Worm (Caenorhabditis elegans) whole organism, L4/young adult: ENCODE data around the gene C02F4.4.

Experiments used
- W03F9.2 ChIP-seq: fragments of 150-350 bp; optimal IDR thresholded peaks from 2 replicates; lab custom pipeline; 2014; ENCODE audit warnings: missing biosample characterization, missing genetic modification characterization
- dao-5 ChIP-seq: sonication (generic microtip); optimal IDR thresholded peaks from 2 replicates; lab custom pipeline; 2016; ENCODE audit warnings: missing genotype, missing genetic modification characterization, moderate library complexity, missing compliant biosample characterization
- him-1 ChIP-seq: sonication (generic microtip); optimal IDR thresholded peaks from 2 replicates; lab custom pipeline; 2016; ENCODE audit warnings: missing genotype, missing genetic modification reagents, missing genetic modification characterization, missing compliant biosample characterization

- TF ChIP-seq him-1 (tag; lab: Kevin White, UChicago) (no peak), dao-5 (tag; lab: Kevin White, UChicago) (no peak), W03F9.2 (no peak)
These were observed 46.6 kb upstream of the C02F4.4 start, which contains the start of gene him-8 for ce11 chrIV:10561605-10562004.
